Worm (Caenorhabditis elegans) whole organism, young adult: ENCODE results near the gene nspc-9.

Experiments
- D2030.7 ChIP-seq: fragments of 200-800 bp; sonication (Bioruptor generic); IDR thresholded peaks from 2 replicates; pipeline ENCODE4 v1.3.6; 2022; ENCODE audit warnings: missing genetic modification reagents, missing genetic modification characterization, missing compliant biosample characterization
- F10E7.11 ChIP-seq: sonication (generic microtip); optimal IDR thresholded peaks from 2 replicates; lab custom pipeline; 2017; ENCODE audit warnings: mild to moderate bottlenecking, missing genetic modification characterization, moderate library complexity, missing compliant biosample characterization
- F33H1.4 ChIP-seq: fragments of 200-800 bp; sonication (Bioruptor generic); IDR thresholded peaks from 2 replicates; pipeline ENCODE4 v1.3.6; 2022; ENCODE audit warnings: missing genetic modification reagents, missing genetic modification characterization, missing compliant biosample characterization
- F49E8.2 ChIP-seq: sonication (generic microtip); optimal IDR thresholded peaks from 3 replicates; lab custom pipeline; 2017; ENCODE audit warnings: missing genetic modification characterization, mild to moderate bottlenecking, missing compliant biosample characterization, antibody characterized with exemption, moderate library complexity; ENCODE audit not compliant: insufficient read depth
- F55B11.4 ChIP-seq: sonication (generic microtip); optimal IDR thresholded peaks from 2 replicates; lab custom pipeline; 2016; ENCODE audit warnings: missing compliant biosample characterization, missing genetic modification characterization, borderline replicate concordance; ENCODE audit not compliant: insufficient read depth
- F57A8.1 ChIP-seq: fragments of 200-800 bp; sonication (Bioruptor generic); optimal IDR thresholded peaks from 2 replicates; lab custom pipeline; 2018; ENCODE audit warnings: mild to moderate bottlenecking, missing genetic modification characterization, moderate library complexity, missing compliant biosample characterization
- F57C9.4 ChIP-seq: sonication (generic microtip); optimal IDR thresholded peaks from 2 replicates; lab custom pipeline; 2017; ENCODE audit warnings: mild to moderate bottlenecking, missing genetic modification characterization, missing compliant biosample characterization
- K11D2.4 ChIP-seq: fragments of 200-800 bp; sonication (Bioruptor generic); IDR thresholded peaks from 2 replicates; pipeline ENCODE4 v1.3.6; 2022; ENCODE audit warnings: missing genetic modification reagents, missing genetic modification characterization, missing compliant biosample characterization
- Y53F4B.3 ChIP-seq: fragments of 200-800 bp; sonication (Bioruptor generic); IDR thresholded peaks from 2 replicates; pipeline ENCODE4 v1.3.6; 2022; ENCODE audit warnings: missing genetic modification reagents, missing genetic modification characterization, missing compliant biosample characterization
- Y95B8A.8 ChIP-seq: fragments of 200-800 bp; sonication (Bioruptor generic); IDR thresholded peaks from 2 replicates; pipeline ENCODE4 v1.3.6; 2022; ENCODE audit warnings: missing genetic modification reagents, missing genetic modification characterization, missing compliant biosample characterization
- ama-1 ChIP-seq, 3 experiments: fragments of 150-350 bp in 1 of 3; sonication (generic microtip) in 2 of 3; optimal IDR thresholded peaks; 2 replicates each; lab custom pipeline; 2014 to 2018; ENCODE audit warnings: missing biosample characterization in 2 of 3, missing genetic modification characterization in 2 of 3, missing genetic modification reagents in 2 of 3
- aptf-3 ChIP-seq: fragments of 200-800 bp; sonication (Bioruptor generic); IDR thresholded peaks from 2 replicates; pipeline ENCODE4 v1.3.6; 2022; ENCODE audit warnings: missing genetic modification characterization, missing compliant biosample characterization
- ceh-79 ChIP-seq: sonication (generic microtip); optimal IDR thresholded peaks from 2 replicates; lab custom pipeline; 2017; ENCODE audit warnings: mild to moderate bottlenecking, missing genetic modification characterization, missing compliant biosample characterization
- dpl-1 ChIP-seq: fragments of 150-350 bp; optimal IDR thresholded peaks from 2 replicates; lab custom pipeline; 2014; ENCODE audit warnings: missing biosample characterization, missing genetic modification reagents, missing genetic modification characterization
- egl-18 ChIP-seq: fragments of 200-800 bp; sonication (Bioruptor generic); IDR thresholded peaks from 2 replicates; pipeline ENCODE4 v1.3.6; 2022; ENCODE audit warnings: missing genetic modification reagents, missing genetic modification characterization, missing compliant biosample characterization
- fkh-3 ChIP-seq: sonication (generic microtip); optimal IDR thresholded peaks from 2 replicates; lab custom pipeline; 2016; ENCODE audit warnings: mild to moderate bottlenecking, missing genetic modification characterization, missing compliant biosample characterization
- hlh-26 ChIP-seq: fragments of 200-800 bp; sonication (Bioruptor generic); conservative IDR thresholded peaks from 2 replicates; pipeline ENCODE4 v1.3.6; 2022; ENCODE audit warnings: missing genetic modification reagents, missing genetic modification characterization, missing compliant biosample characterization
- hmg-20 ChIP-seq: fragments of 200-800 bp; sonication (Bioruptor generic); IDR thresholded peaks from 2 replicates; pipeline ENCODE4 v1.3.6; 2022; ENCODE audit warnings: missing genetic modification reagents, missing genetic modification characterization, missing compliant biosample characterization
- hrde-1 ChIP-seq: sonication (generic microtip); optimal IDR thresholded peaks from 2 replicates; lab custom pipeline; 2016; ENCODE audit warnings: missing genetic modification characterization, mild to moderate bottlenecking, missing compliant biosample characterization, moderate library complexity, missing genotype, missing genetic modification reagents, borderline replicate concordance
- hsf-1 ChIP-seq: fragments of 200-800 bp; sonication (Bioruptor generic); IDR thresholded peaks from 2 replicates; pipeline ENCODE4 v1.3.6; 2022; ENCODE audit warnings: missing genetic modification reagents, missing genetic modification characterization, missing compliant biosample characterization
- lag-1 ChIP-seq: fragments of 200-800 bp; sonication (Bioruptor generic); IDR thresholded peaks from 2 replicates; pipeline ENCODE4 v1.3.6; 2022; ENCODE audit warnings: missing genetic modification reagents, missing genetic modification characterization, missing compliant biosample characterization
- lin-26 ChIP-seq: fragments of 200-800 bp; sonication (Bioruptor generic); IDR thresholded peaks from 2 replicates; pipeline ENCODE4 v1.3.6; 2022; ENCODE audit warnings: missing genetic modification reagents, missing genetic modification characterization, missing compliant biosample characterization
- mel-28 ChIP-seq: sonication (generic microtip); optimal IDR thresholded peaks from 2 replicates; lab custom pipeline; 2016; ENCODE audit warnings: borderline replicate concordance, mild to moderate bottlenecking, missing genetic modification characterization, missing compliant biosample characterization
- nfyb-1 ChIP-seq: fragments of 200-800 bp; sonication (Bioruptor generic); IDR thresholded peaks from 2 replicates; pipeline ENCODE4 v1.3.6; 2022; ENCODE audit warnings: missing genetic modification reagents, missing genetic modification characterization, missing compliant biosample characterization
- nhr-120 ChIP-seq: fragments of 200-800 bp; sonication (Bioruptor generic); IDR thresholded peaks from 2 replicates; pipeline ENCODE4 v1.3.6; 2022; ENCODE audit warnings: missing genetic modification characterization, missing compliant biosample characterization
- nhr-80 ChIP-seq: sonication (generic microtip); optimal IDR thresholded peaks from 2 replicates; lab custom pipeline; 2016; ENCODE audit warnings: missing genetic modification characterization, missing compliant biosample characterization
- rcor-1 ChIP-seq: fragments of 200-800 bp; sonication (Bioruptor generic); IDR thresholded peaks from 2 replicates; pipeline ENCODE4 v1.3.6; 2022; ENCODE audit warnings: missing genetic modification reagents, missing genetic modification characterization, missing compliant biosample characterization
- sdz-38 ChIP-seq: sonication (generic microtip); optimal IDR thresholded peaks from 2 replicates; lab custom pipeline; 2016; ENCODE audit warnings: missing genotype, missing genetic modification characterization, missing compliant biosample characterization
- snpc-1.3 ChIP-seq: sonication (generic microtip); optimal IDR thresholded peaks from 2 replicates; lab custom pipeline; 2017; ENCODE audit warnings: missing genetic modification characterization, mild to moderate bottlenecking, missing compliant biosample characterization, antibody characterized with exemption, moderate library complexity, missing genotype, missing genetic modification reagents; ENCODE audit not compliant: insufficient read depth
- somi-1 ChIP-seq: fragments of 200-800 bp; sonication (Bioruptor generic); optimal IDR thresholded peaks from 2 replicates; lab custom pipeline; 2018; ENCODE audit warnings: mild to moderate bottlenecking, missing genetic modification characterization, missing compliant biosample characterization
- unc-62 ChIP-seq: fragments of 150-350 bp; optimal IDR thresholded peaks from 2 replicates; lab custom pipeline; 2014; ENCODE audit warnings: missing biosample characterization, missing genetic modification reagents, missing genetic modification characterization
- zfh-2 ChIP-seq: fragments of 200-800 bp; sonication (Bioruptor generic); conservative IDR thresholded peaks from 2 replicates; pipeline ENCODE4 v1.3.6; 2022; ENCODE audit warnings: missing genetic modification reagents, missing genetic modification characterization, missing compliant biosample characterization
- ztf-18 ChIP-seq: sonication (generic microtip); optimal IDR thresholded peaks from 2 replicates; lab custom pipeline; 2016; ENCODE audit warnings: missing genotype, mild to moderate bottlenecking, missing genetic modification characterization, missing compliant biosample characterization
- ztf-22 ChIP-seq: fragments of 200-800 bp; sonication (Bioruptor generic); optimal IDR thresholded peaks from 2 replicates; lab custom pipeline; 2018; ENCODE audit warnings: mild to moderate bottlenecking, missing genetic modification characterization, moderate library complexity, missing compliant biosample characterization
- ztf-26 ChIP-seq: sonication (generic microtip); optimal IDR thresholded peaks from 2 replicates; lab custom pipeline; 2017; ENCODE audit warnings: missing genetic modification characterization, missing compliant biosample characterization
- ztf-28 ChIP-seq: fragments of 200-800 bp; sonication (Bioruptor generic); IDR thresholded peaks from 2 replicates; pipeline ENCODE4 v1.3.6; 2022; ENCODE audit warnings: missing genetic modification reagents, missing genetic modification characterization, missing compliant biosample characterization

Gene nspc-9

ce11 chrX:12358957-12359356 is 15.8 kb upstream of the nspc-9 start, which contains the start of gene nspc-14:
Gene nspc-14 (minus strand): TSS chrX:12359057.
- TF ChIP-seq hsf-1 (GFP tag; lab: Robert Waterston, UW) (no peak), F57A8.1 (GFP tag; lab: Kevin White, UChicago) (no peak), Y53F4B.3 (GFP tag; lab: Robert Waterston, UW) (no peak), egl-18 (GFP tag; lab: Robert Waterston, UW) (no peak), ama-1 (optimal IDR thresholded peaks at IDR 0.05; lab: Kevin White, UChicago) (no peak), ama-1 (GFP tag; optimal IDR thresholded peaks at IDR 0.05; lab: Kevin White, UChicago) (no peak), zfh-2 (GFP tag; lab: Robert Waterston, UW) (no peak), rcor-1 (GFP tag; lab: Robert Waterston, UW) (no peak), K11D2.4 (no peak), ztf-18 (no peak), hmg-20 (GFP tag; lab: Robert Waterston, UW) (no peak), F33H1.4 (no peak)
- TF ChIP-seq, all 124 proteins: peak for 0

- TF ChIP-seq F10E7.11 (tag; lab: Kevin White, UChicago), result no peak
Observed at ce11 chrX:12357127-12357526, 13.9 kb upstream of the nspc-9 start, which contains the start of gene nspc-13. Gene nspc-13 (plus strand): TSS chrX:12357427.

- no peak for TF ChIP-seq ama-1 (optimal IDR thresholded peaks at IDR 0.05; lab: Kevin White, UChicago)
- no peak for TF ChIP-seq ama-1 (GFP tag; optimal IDR thresholded peaks at IDR 0.05; lab: Kevin White, UChicago)
- no peak for TF ChIP-seq nfyb-1 (GFP tag; lab: Robert Waterston, UW)
- TF ChIP-seq Y95B8A.8 (GFP tag; lab: Robert Waterston, UW), result no peak
- TF ChIP-seq egl-18 (GFP tag; lab: Robert Waterston, UW), result no peak
- TF ChIP-seq, all 124 proteins: peak for 0
Observed at ce11 chrX:12356581-12356980, 13.4 kb upstream of the nspc-9 start, which contains the start of gene nspc-12. Gene nspc-12 (minus strand): TSS chrX:12356681.

ce11 chrX:12352872-12353271 is 9.7 kb upstream of the nspc-9 start, which contains the start of gene F42F12.4:
Gene F42F12.4 (minus strand): TSS chrX:12352947.
- no peak for TF ChIP-seq ceh-79 (tag; lab: Kevin White, UChicago)
- peak; percentile 39 for TF ChIP-seq nhr-80 (tag; lab: Kevin White, UChicago)

- no peak for TF ChIP-seq fkh-3 (tag; lab: Kevin White, UChicago)
- no peak for TF ChIP-seq F49E8.2
- TF ChIP-seq hrde-1 (tag; lab: Kevin White, UChicago), result no peak
- peak; percentile 21 for TF ChIP-seq nhr-80 (tag; lab: Kevin White, UChicago)
- TF ChIP-seq unc-62 (GFP tag; lab: Kevin White, UChicago), result no peak
- TF ChIP-seq, all 124 proteins: peak for 1
Observed at ce11 chrX:12350207-12350606, 7.0 kb upstream of the nspc-9 start, which contains the start of gene F42F12.3. Gene F42F12.3 (plus strand): TSS chrX:12350578.

ce11 chrX:12348329-12348728 is 5.2 kb upstream of the nspc-9 start, which contains the start of gene F42F12.14:
Gene F42F12.14 (plus strand): TSS chrX:12348629.
- TF ChIP-seq nhr-120 (GFP tag; lab: Robert Waterston, UW), result no peak
- TF ChIP-seq F57C9.4 (tag; lab: Kevin White, UChicago), result no peak
- no peak for TF ChIP-seq ztf-22 (GFP tag; lab: Kevin White, UChicago)
- no peak for TF ChIP-seq egl-18 (GFP tag; lab: Robert Waterston, UW)
- TF ChIP-seq sdz-38 (tag; lab: Kevin White, UChicago), result no peak
- TF ChIP-seq ztf-28 (GFP tag; lab: Robert Waterston, UW), result no peak
- no peak for TF ChIP-seq rcor-1 (GFP tag; lab: Robert Waterston, UW)
- TF ChIP-seq hmg-20 (GFP tag; lab: Robert Waterston, UW), result no peak
- TF ChIP-seq fkh-3 (tag; lab: Kevin White, UChicago), result no peak

- TF ChIP-seq hlh-26 (GFP tag; lab: Robert Waterston, UW), result no peak
- TF ChIP-seq lin-26, result peak; percentile 83
- TF ChIP-seq mel-28 (tag; lab: Kevin White, UChicago), result no peak
- no peak for TF ChIP-seq egl-18 (GFP tag; lab: Robert Waterston, UW)
- TF ChIP-seq dpl-1 (GFP tag; lab: Kevin White, UChicago), result no peak
- peak; percentile 52 for TF ChIP-seq ztf-26 (tag; lab: Kevin White, UChicago)
- peak; percentile 49 for TF ChIP-seq nhr-80 (tag; lab: Kevin White, UChicago)
- TF ChIP-seq somi-1, result no peak
- TF ChIP-seq F55B11.4 (tag; lab: Kevin White, UChicago), result no peak
- no peak for TF ChIP-seq aptf-3 (GFP tag; lab: Robert Waterston, UW)
- no peak for TF ChIP-seq zfh-2 (GFP tag; lab: Robert Waterston, UW)
- no peak for TF ChIP-seq lag-1
- TF ChIP-seq snpc-1.3, result peak; percentile 81
- TF ChIP-seq D2030.7, result peak; percentile 93
Observed at ce11 chrX:12347822-12348221, 4.6 kb upstream of the nspc-9 start.
